Fruit fly (Drosophila melanogaster): Measurements from ENCODE around the gene gdl.

Gene gdl

DNA sequence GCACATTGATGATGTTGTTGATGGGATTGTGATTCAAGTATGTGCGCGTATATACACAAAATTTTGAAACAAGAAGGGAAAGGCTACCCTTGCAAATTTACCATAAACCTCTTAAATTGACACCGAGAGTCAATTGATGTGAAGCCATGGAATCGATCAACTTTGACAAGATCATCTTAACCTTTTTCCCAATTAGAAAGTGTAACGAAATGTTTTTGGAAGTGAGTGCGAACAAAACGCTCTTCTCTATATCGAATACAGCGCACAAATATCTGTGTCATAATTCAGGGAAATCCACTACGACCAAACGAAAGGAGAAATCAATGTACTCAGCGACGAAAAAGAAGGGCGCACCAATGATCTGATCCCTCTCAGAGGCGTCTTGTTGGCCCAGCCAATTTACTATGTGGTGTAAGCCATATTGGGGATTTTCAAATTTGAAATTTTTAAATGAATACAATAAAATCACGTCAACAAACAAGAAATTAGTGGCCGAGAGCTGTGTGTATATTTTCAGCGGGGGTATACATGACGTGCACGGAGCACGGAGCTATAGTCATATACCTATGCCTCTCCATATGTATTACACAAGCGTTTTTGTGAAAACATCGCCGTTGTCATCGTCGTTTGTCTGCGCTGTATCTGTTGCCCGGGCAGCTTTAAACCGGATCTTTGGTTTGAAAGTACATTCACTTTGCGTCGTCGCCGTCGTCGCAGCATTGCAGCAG lies 24.3 kb downstream of the gdl start:
- TF ChIP-seq CG14711 (tag; optimal IDR thresholded peaks at IDR 0.05) (peak; percentile 24), tj (GFP tag; optimal IDR thresholded peaks at IDR 0.05) (no peak), Hr96 (GFP tag; optimal IDR thresholded peaks at IDR 0.05) (peak; percentile 7), CG7101 (tag; optimal IDR thresholded peaks at IDR 0.05) (peak; percentile 14), kay (GFP tag; ENCODE audit: borderline replicate concordance) (peak; percentile 85), CG33017 (tag; optimal IDR thresholded peaks at IDR 0.05) (no peak), CG5204 (GFP tag; optimal IDR thresholded peaks at IDR 0.05) (peak; percentile 23)

DNA sequence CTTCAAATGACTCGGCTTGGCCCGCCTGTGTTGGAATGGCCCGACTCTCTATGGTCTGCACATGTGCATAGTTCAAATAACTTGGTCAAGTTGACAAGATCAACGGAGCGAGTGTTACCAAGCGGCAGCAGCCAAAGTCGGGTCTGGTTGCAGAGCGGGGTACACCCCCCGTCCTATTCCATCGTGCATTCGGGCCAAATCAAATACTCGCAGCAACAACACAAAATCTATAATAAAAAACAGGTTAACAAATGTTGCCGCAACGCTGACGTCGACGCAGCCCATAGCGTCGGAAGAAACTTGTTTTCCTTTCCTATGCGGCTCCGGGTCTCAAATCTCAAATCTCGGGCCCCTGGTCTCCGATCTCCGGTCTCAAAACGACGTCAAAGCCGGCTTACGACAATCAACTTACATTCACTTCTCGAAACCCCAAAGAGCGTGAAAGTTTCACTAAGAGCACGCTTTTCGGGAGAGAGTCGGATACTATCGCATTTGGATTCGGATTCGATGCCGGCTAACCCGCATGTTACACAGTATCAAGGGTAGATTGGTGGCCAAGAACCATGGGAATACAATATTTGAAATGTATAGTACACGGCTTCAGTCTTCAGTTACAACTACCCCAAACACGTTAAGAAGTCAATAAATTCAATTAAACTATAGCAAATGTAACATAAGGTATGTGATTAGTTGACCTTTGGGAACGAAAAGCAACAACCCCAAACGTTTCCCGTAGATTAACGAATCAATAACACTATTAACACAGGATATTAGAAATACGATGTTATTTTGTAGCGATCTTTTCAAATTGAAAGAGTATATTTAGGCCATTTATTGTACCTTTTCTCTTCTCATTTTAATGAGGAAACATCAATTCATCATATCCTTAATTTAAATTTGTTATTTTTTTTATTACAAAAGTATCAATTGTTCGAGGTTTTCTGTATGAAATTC lies 25.3 kb downstream of the gdl start:
- TF ChIP-seq cic (GFP tag; optimal IDR thresholded peaks at IDR 0.05) (no peak), CG14711 (tag; optimal IDR thresholded peaks at IDR 0.05) (no peak), ovo (GFP tag; optimal IDR thresholded peaks at IDR 0.05) (no peak), CG11617 (GFP tag; optimal IDR thresholded peaks at IDR 0.05) (peak; percentile 86), Clk (GFP tag; optimal IDR thresholded peaks at IDR 0.05) (peak; percentile 13), cnc (optimal IDR thresholded peaks at IDR 0.05) (no peak), pad (GFP tag; optimal IDR thresholded peaks at IDR 0.05) (peak; percentile 40), CG12768 (GFP tag; optimal IDR thresholded peaks at IDR 0.05) (peak; percentile 51), Hr96 (GFP tag; optimal IDR thresholded peaks at IDR 0.05) (peak; percentile 64), bab1 (GFP tag; optimal IDR thresholded peaks at IDR 0.05) (peak; percentile 28), Crg-1 (GFP tag; optimal IDR thresholded peaks at IDR 0.05) (peak; percentile 61), tj (GFP tag; optimal IDR thresholded peaks at IDR 0.05) (peak; percentile 56), CG7101 (tag; optimal IDR thresholded peaks at IDR 0.05) (peak; percentile 59), kay (GFP tag; ENCODE audit: borderline replicate concordance) (no peak), CG33017 (tag; optimal IDR thresholded peaks at IDR 0.05) (peak; percentile 43), CG1620 (GFP tag; optimal IDR thresholded peaks at IDR 0.05) (peak; percentile 30), Mnt (GFP tag; optimal IDR thresholded peaks at IDR 0.05) (peak; percentile 55), CG7045 (GFP tag; optimal IDR thresholded peaks at IDR 0.05) (peak; percentile 60), CG5204 (GFP tag; optimal IDR thresholded peaks at IDR 0.05) (peak; percentile 78), toe (GFP tag; optimal IDR thresholded peaks at IDR 0.05) (peak; percentile 79)

DNA sequence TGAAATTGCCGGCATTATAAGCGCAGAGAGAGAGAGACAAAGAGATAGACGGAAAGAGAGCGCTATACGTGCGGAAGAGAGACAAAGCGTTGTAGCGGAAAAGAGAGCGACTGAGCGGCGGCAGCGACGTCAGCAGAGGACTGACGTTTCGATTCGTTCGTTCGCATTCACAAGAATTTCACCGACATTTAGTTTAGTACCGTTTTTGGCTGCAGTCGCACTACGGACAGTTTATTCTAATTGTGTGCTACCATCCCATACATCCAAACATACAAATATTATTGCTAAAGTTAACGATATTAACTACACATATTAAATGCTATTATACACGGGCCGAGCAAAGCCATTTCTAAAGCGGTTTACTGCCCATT lies 26.0 kb downstream of the gdl start, which contains the start of gene CrebA:
CrebA (plus strand) TSS at position 168 of the 371 bp plus-strand sequence.
- no peak for TF ChIP-seq CG7045 (GFP tag; optimal IDR thresholded peaks at IDR 0.05)
- TF ChIP-seq kay (GFP tag; ENCODE audit: borderline replicate concordance): peak; percentile 21

DNA sequence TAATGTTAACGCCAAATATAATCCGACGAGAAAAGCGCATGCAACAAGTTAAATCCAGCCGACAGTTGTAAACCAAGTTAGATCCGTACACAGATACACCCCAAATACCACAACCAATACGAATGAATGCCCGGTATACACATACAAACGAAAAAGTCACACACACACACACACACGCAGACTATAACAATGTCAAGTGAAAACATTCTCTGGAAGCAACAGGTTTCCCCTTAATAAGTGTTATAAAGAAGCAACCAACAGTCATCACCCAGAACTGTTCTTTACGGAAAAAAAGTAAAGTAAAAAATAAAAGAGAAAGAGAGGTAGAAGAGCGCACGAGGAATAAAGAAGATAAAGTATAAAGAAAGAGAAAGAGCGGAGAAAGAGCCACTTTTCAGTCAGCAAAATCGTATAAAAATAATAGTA lies 26.6 kb downstream of the gdl start:
- no peak for TF ChIP-seq Clk (GFP tag; optimal IDR thresholded peaks at IDR 0.05)
- peak; percentile 92 for TF ChIP-seq pad (GFP tag; optimal IDR thresholded peaks at IDR 0.05)
- no peak for TF ChIP-seq CG1620 (GFP tag; optimal IDR thresholded peaks at IDR 0.05)
- TF ChIP-seq kay (GFP tag; ENCODE audit: borderline replicate concordance): no peak

DNA sequence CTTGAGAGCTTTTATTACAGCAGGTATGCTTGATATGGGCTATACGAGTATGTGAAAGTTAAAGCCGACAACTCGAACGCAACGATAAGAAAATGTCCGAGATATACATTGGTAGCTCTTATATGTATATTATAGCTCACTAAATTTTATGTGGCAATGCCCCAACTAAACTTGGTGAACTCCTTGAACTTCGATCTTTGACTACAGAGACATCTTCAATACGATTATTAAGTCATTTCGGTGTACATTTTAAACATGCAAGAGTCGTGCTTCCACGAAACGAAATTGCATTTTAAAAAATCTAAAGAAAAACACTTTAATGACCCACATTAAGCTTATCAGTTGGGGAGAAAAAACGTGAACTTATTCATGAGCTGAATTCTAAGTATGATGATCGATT lies 27.3 kb downstream of the gdl start:
- TF ChIP-seq CG1620 (GFP tag; optimal IDR thresholded peaks at IDR 0.05) (no peak), CG12768 (GFP tag; optimal IDR thresholded peaks at IDR 0.05) (no peak), kay (GFP tag; ENCODE audit: borderline replicate concordance) (peak; percentile 38), cic (GFP tag; optimal IDR thresholded peaks at IDR 0.05) (no peak), toe (GFP tag; optimal IDR thresholded peaks at IDR 0.05) (no peak), CG11617 (GFP tag; optimal IDR thresholded peaks at IDR 0.05) (no peak), Clk (GFP tag; optimal IDR thresholded peaks at IDR 0.05) (no peak), CG7101 (tag; optimal IDR thresholded peaks at IDR 0.05) (no peak), CG14711 (tag; optimal IDR thresholded peaks at IDR 0.05) (no peak)

DNA sequence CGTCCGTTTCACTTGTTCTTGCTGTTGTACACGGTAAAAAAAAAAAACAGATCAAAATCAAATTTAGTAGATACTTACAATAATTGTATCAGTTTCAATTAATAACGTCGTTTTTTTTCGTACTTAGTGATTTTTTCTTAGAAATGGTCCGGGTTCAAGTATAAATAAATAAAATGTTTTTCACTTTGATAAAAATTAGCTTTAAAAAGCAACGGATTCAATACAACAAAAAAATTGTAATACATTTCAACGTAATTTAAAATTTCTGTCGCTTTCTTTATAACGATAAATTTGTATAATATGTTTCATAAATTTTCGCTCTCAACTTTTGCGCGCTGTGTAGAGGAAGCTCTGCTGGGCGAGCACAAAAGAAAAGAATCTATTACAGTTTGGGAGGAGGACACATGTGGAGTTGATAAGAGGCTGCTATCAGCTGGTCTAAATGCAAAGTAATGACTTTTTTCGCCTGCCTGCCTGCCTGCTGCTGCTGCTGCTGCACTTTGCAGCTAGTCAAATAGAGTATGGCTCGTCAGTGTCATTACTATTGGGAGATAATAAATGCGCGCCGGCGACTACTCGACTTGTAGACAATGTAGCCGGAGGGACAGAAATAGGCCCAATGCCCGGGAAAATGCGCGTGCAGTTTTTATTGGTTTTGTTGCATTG lies 28.8 kb downstream of the gdl start:
- TF ChIP-seq CG33017 (tag; optimal IDR thresholded peaks at IDR 0.05): peak; percentile 43
- TF ChIP-seq CG11617 (GFP tag; optimal IDR thresholded peaks at IDR 0.05): peak; percentile 74
- no peak for TF ChIP-seq CG1620 (GFP tag; optimal IDR thresholded peaks at IDR 0.05)
- TF ChIP-seq CG14711 (tag; optimal IDR thresholded peaks at IDR 0.05): peak; percentile 65
- TF ChIP-seq tj (GFP tag; optimal IDR thresholded peaks at IDR 0.05): peak; percentile 77
- TF ChIP-seq Mnt (GFP tag; optimal IDR thresholded peaks at IDR 0.05): peak; percentile 57
- peak; percentile 49 for TF ChIP-seq CG7101 (tag; optimal IDR thresholded peaks at IDR 0.05)
- no peak for TF ChIP-seq bab1 (GFP tag; optimal IDR thresholded peaks at IDR 0.05)
- TF ChIP-seq ovo (GFP tag; optimal IDR thresholded peaks at IDR 0.05): no peak
- peak; percentile 58 for TF ChIP-seq cic (GFP tag; optimal IDR thresholded peaks at IDR 0.05)
- TF ChIP-seq CG5204 (GFP tag; optimal IDR thresholded peaks at IDR 0.05): peak; percentile 63
- peak; percentile 6 for TF ChIP-seq CG12768 (GFP tag; optimal IDR thresholded peaks at IDR 0.05)
- peak; percentile 41 for TF ChIP-seq Hr96 (GFP tag; optimal IDR thresholded peaks at IDR 0.05)
- TF ChIP-seq Clk (GFP tag; optimal IDR thresholded peaks at IDR 0.05): no peak
- TF ChIP-seq cnc (optimal IDR thresholded peaks at IDR 0.05): no peak
- peak; percentile 50 for TF ChIP-seq toe (GFP tag; optimal IDR thresholded peaks at IDR 0.05)
- no peak for TF ChIP-seq kay (GFP tag; ENCODE audit: borderline replicate concordance)
- TF ChIP-seq CG7045 (GFP tag; optimal IDR thresholded peaks at IDR 0.05): peak; percentile 28
- peak; percentile 13 for TF ChIP-seq Crg-1 (GFP tag; optimal IDR thresholded peaks at IDR 0.05)
- peak; percentile 48 for TF ChIP-seq pad (GFP tag; optimal IDR thresholded peaks at IDR 0.05)

Measured in whole organism, adult.